Fruit fly (Drosophila melanogaster) whole organism, embryonic: ENCODE data around the gene Ptp36E.

Source experiments
- CG1233 ChIP-seq: fragments of 200-800 bp; sonication (Bioruptor generic); optimal IDR thresholded peaks from 4 replicates; lab custom pipeline; 2018; ENCODE audit warnings: missing biosample characterization, mild to moderate bottlenecking, missing genetic modification characterization
- CG17802 ChIP-seq: fragments of 200-800 bp; sonication (Bioruptor generic); optimal IDR thresholded peaks from 2 replicates; lab custom pipeline; 2018; ENCODE audit warnings: missing biosample characterization, mild to moderate bottlenecking, missing genetic modification characterization, moderate library complexity
- CG18262 ChIP-seq: fragments of 200-800 bp; optimal IDR thresholded peaks from 3 replicates; lab custom pipeline; 2019; ENCODE audit warnings: missing biosample characterization, mild to moderate bottlenecking, missing genetic modification characterization, moderate library complexity
- CG2199 ChIP-seq: fragments of 200-800 bp; sonication (Bioruptor generic); IDR thresholded peaks from 3 replicates; pipeline ENCODE4 v1.3.6; 2022; ENCODE audit warnings: missing biosample characterization, missing genetic modification characterization
- CG32532 ChIP-seq: fragments of 200-800 bp; sonication (Bioruptor generic); IDR thresholded peaks from 2 replicates; pipeline ENCODE4 v1.3.6; 2022; ENCODE audit warnings: missing biosample characterization, missing genetic modification characterization
- cato ChIP-seq: fragments of 200-800 bp; sonication (Bioruptor generic); optimal IDR thresholded peaks from 2 replicates; lab custom pipeline; 2016; ENCODE audit warnings: missing biosample characterization, missing genetic modification characterization, borderline replicate concordance
- jumu ChIP-seq: fragments of 200-800 bp; sonication (Bioruptor generic); optimal IDR thresholded peaks from 3 replicates; lab custom pipeline; 2016; ENCODE audit warnings: missing biosample characterization, missing genetic modification characterization
- klu ChIP-seq: fragments of 200-800 bp; sonication (Bioruptor generic); IDR thresholded peaks from 2 replicates; pipeline ENCODE4 v1.3.6; 2022; ENCODE audit warnings: missing biosample characterization, missing genetic modification characterization
- pan ChIP-seq, 4 experiments: fragments of >200 bp in 3 of 4; fragments of 200-800 bp in 1 of 4; sonication (Bioruptor generic) in 1 of 4; optimal IDR thresholded peaks in 3 of 4; IDR thresholded peaks in 1 of 4; 2 replicates each; pipeline versions ENCODE4 v1.3.6 to Lab custom; 2017 to 2022; ENCODE audit warnings: missing biosample characterization in 2 of 4, missing genetic modification characterization in 2 of 4, mixed read lengths in 1 of 4
- vnd ChIP-seq: fragments of 200-800 bp; sonication (Bioruptor generic); IDR thresholded peaks from 3 replicates; pipeline ENCODE4 v1.3.6; 2022; ENCODE audit warnings: missing biosample characterization, missing genetic modification characterization; ENCODE audit not compliant: partially characterized antibody

dm6 chr2L:18148552-18149219 is 36.1 kb downstream of the Ptp36E start:
- TF ChIP-seq CG32532 (GFP tag; lab: Robert Waterston, UW) (peak; percentile 30; the same call in 1 of the 2 replicates), jumu (GFP tag; lab: Kevin White, UChicago) (no peak), cato (GFP tag; lab: Kevin White, UChicago) (no peak), CG1233 (peak; percentile 88), CG18262 (tag; lab: Kevin White, UChicago) (peak; percentile 53), CG17802 (tag; lab: Kevin White, UChicago) (peak; percentile 25), klu (GFP tag; lab: Robert Waterston, UW) (no peak), vnd (no peak), pan (optimal IDR thresholded peaks at IDR 0.05; lab: Kevin White, UChicago) (no peak), pan (GFP tag; optimal IDR thresholded peaks at IDR 0.05 in 1 of 2, IDR thresholded peaks at IDR 0.05 in 1 of 2) (peak in 1 of 2 experiments; percentile 57), CG2199 (GFP tag; lab: Robert Waterston, UW) (0 out of 3 replicates have a peak, but pooled peaks have one; percentile 24)
